Fruit fly (Drosophila melanogaster) whole organism, adult: ENCODE measurements around the gene schlank.
A peak's percentile ranks its signal among the peaks of the same experiment; 100 is the strongest.

ENCODE experiments used
- CG11617 ChIP-seq: fragments of 200-800 bp; sonication (Bioruptor generic); optimal IDR thresholded peaks from 2 replicates; lab custom pipeline; 2017; ENCODE audit warnings: mild to moderate bottlenecking, missing biosample characterization, missing genetic modification reagents, missing genetic modification characterization
- CG12768 ChIP-seq: fragments of 200-800 bp; sonication (Bioruptor generic); optimal IDR thresholded peaks from 2 replicates; lab custom pipeline; 2017; ENCODE audit warnings: missing biosample characterization, missing genetic modification characterization, mild to moderate bottlenecking, moderate library complexity, missing genetic modification reagents
- CG14711 ChIP-seq: fragments of 200-800 bp; sonication (Bioruptor generic); optimal IDR thresholded peaks from 2 replicates; lab custom pipeline; 2018; ENCODE audit warnings: missing biosample characterization, mild to moderate bottlenecking, missing genetic modification characterization, moderate library complexity
- CG1620 ChIP-seq: fragments of 200-800 bp; sonication (Bioruptor generic); optimal IDR thresholded peaks from 2 replicates; lab custom pipeline; 2016; ENCODE audit warnings: missing biosample characterization, missing genetic modification characterization
- CG33017 ChIP-seq: fragments of 200-800 bp; sonication (Bioruptor generic); optimal IDR thresholded peaks from 2 replicates; lab custom pipeline; 2018; ENCODE audit warnings: missing biosample characterization, mild to moderate bottlenecking, missing genetic modification characterization, moderate library complexity
- CG5204 ChIP-seq: fragments of 200-800 bp; sonication (Bioruptor generic); optimal IDR thresholded peaks from 2 replicates; lab custom pipeline; 2016; ENCODE audit warnings: missing biosample characterization, missing genetic modification characterization
- CG7045 ChIP-seq: fragments of 200-800 bp; sonication (Bioruptor generic); optimal IDR thresholded peaks from 2 replicates; lab custom pipeline; 2017; ENCODE audit warnings: missing biosample characterization, mild to moderate bottlenecking, missing genetic modification characterization
- CG7101 ChIP-seq: fragments of 200-800 bp; sonication (Bioruptor generic); optimal IDR thresholded peaks from 2 replicates; lab custom pipeline; 2018; ENCODE audit warnings: missing biosample characterization, mild to moderate bottlenecking, missing genetic modification characterization, moderate library complexity
- Clk ChIP-seq: fragments of 200-800 bp; sonication (Bioruptor generic); optimal IDR thresholded peaks from 2 replicates; lab custom pipeline; 2017; ENCODE audit warnings: missing biosample characterization, missing genetic modification characterization
- Crg-1 ChIP-seq: fragments of 200-800 bp; sonication (Bioruptor generic); optimal IDR thresholded peaks from 2 replicates; lab custom pipeline; 2016; ENCODE audit warnings: missing biosample characterization, missing genetic modification characterization
- Hr96 ChIP-seq: fragments of 200-800 bp; sonication (Bioruptor generic); optimal IDR thresholded peaks from 2 replicates; lab custom pipeline; 2016; ENCODE audit warnings: missing biosample characterization, missing genetic modification characterization
- Mnt ChIP-seq: fragments of 200-800 bp; sonication (Bioruptor generic); optimal IDR thresholded peaks from 2 replicates; lab custom pipeline; 2016; ENCODE audit warnings: missing biosample characterization, mild to moderate bottlenecking, missing genetic modification characterization
- bab1 ChIP-seq: fragments of 200-800 bp; sonication (Bioruptor generic); optimal IDR thresholded peaks from 3 replicates; lab custom pipeline; 2019; ENCODE audit warnings: missing biosample characterization, mild to moderate bottlenecking, missing genetic modification characterization, moderate library complexity
- cic ChIP-seq: fragments of 200-800 bp; sonication (Bioruptor generic); optimal IDR thresholded peaks from 2 replicates; lab custom pipeline; 2017; ENCODE audit warnings: missing biosample characterization, mild to moderate bottlenecking, missing genetic modification characterization, moderate library complexity
- cnc ChIP-seq, 2 experiments: fragments of >200 bp; optimal IDR thresholded peaks; 2 replicates each; lab custom pipeline; 2017
- kay ChIP-seq: fragments of 200-800 bp; sonication (Bioruptor generic); peaks from one replicate; lab custom pipeline; 2016; ENCODE audit warnings: missing biosample characterization, missing genetic modification characterization, borderline replicate concordance
- ovo ChIP-seq: fragments of 200-800 bp; sonication (Bioruptor generic); optimal IDR thresholded peaks from 2 replicates; lab custom pipeline; 2016; ENCODE audit warnings: missing biosample characterization, missing genetic modification characterization
- pad ChIP-seq: fragments of 200-800 bp; sonication (Bioruptor generic); optimal IDR thresholded peaks from 3 replicates; lab custom pipeline; 2017; ENCODE audit warnings: missing biosample characterization, missing genetic modification characterization, mild to moderate bottlenecking, moderate library complexity, missing genetic modification reagents
- tj ChIP-seq: fragments of 200-800 bp; sonication (Bioruptor generic); optimal IDR thresholded peaks from 3 replicates; lab custom pipeline; 2017; ENCODE audit warnings: missing biosample characterization, mild to moderate bottlenecking, missing genetic modification characterization, moderate library complexity
- toe ChIP-seq: fragments of 200-800 bp; sonication (Bioruptor generic); optimal IDR thresholded peaks from 2 replicates; lab custom pipeline; 2016; ENCODE audit warnings: missing biosample characterization, missing genetic modification characterization

The schlank gene

DNA sequence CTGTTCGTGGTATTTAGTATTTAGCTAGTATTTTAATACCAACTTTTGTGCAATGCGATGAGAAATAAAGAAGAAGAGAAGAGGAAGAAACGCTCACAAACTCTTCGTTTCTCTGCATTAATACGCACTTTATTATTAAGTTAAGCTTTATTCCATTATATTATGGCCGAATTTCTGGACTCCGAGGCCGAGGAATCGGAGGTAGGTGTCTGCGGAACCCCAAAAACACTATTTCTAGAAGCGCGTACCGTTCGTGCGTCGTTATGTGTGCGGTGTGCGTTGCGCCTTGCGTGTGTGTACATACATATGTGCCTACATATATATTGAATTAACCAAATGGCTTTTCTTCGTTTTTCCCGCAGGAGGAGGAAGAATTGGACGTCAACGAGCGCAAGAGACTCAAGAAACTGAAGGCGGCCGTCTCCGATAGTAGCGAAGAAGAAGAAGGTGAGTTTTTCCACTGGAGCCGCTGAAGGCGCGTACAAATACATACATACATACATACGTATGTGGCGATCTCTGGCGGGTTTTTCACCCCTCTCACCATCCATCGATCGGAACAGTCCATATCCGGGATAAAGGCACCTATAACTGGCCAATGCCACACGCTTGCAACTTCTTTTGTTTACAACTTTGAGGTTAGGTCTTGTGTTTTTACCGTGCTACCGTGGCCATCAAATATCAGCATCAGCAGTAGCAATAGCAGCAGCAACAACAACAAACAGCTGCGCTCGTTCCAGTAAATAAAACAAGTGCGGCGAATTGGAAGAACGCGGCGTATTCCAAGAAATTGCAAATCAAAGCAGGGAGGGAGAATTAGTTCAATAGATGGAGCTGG is 936 bp upstream of the schlank start, which contains the start of gene Spt6:
TSS of gene Spt6 (plus strand) at position 53 of the 838 bp plus-strand sequence.
- TF ChIP-seq CG7045 (no peak), tj (GFP tag; lab: Kevin White, UChicago) (peak; percentile 87)

DNA sequence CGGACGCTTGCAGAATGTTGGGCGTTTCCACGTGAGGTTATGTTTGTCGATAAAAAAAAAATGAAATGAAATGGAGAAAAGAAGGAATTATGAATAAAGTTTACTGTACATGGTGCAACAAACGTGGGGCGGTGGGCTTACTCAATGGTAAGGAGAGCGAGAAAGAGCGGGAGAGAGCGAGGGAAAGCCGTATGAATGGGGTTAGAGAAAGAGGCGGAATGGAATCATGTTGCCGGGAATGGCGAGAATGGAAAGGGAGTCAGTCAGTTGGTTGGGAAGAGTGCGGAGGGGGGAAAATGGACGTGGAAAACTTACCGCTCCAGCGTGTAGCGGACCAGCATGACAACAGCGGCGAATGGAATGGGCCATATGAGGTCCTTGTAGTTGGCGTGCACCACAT is 936 bp downstream of the schlank start:
- TF ChIP-seq CG5204 (GFP tag; lab: Kevin White, UChicago) (no peak), pad (GFP tag; lab: Kevin White, UChicago) (peak; percentile 60), CG7101 (tag; lab: Kevin White, UChicago) (no peak)

- TF ChIP-seq Crg-1 (GFP tag; lab: Kevin White, UChicago) (peak; percentile 84), Clk (peak; percentile 48), cnc (optimal IDR thresholded peaks at IDR 0.05; lab: Kevin White, UChicago) (no peak), CG12768 (GFP tag; lab: Kevin White, UChicago) (peak; percentile 41), CG7045 (peak; percentile 69), cic (GFP tag; lab: Kevin White, UChicago) (no peak), ovo (GFP tag; lab: Kevin White, UChicago) (peak; percentile 56), toe (GFP tag; lab: Kevin White, UChicago) (peak; percentile 45), tj (GFP tag; lab: Kevin White, UChicago) (peak; percentile 72), Mnt (GFP tag; lab: Kevin White, UChicago) (peak; percentile 78), Hr96 (GFP tag; lab: Kevin White, UChicago) (no peak), CG5204 (GFP tag; lab: Kevin White, UChicago) (peak; percentile 60), CG11617 (GFP tag; lab: Kevin White, UChicago) (peak; percentile 93), CG1620 (GFP tag; lab: Kevin White, UChicago) (peak; percentile 86), CG33017 (tag; lab: Kevin White, UChicago) (peak; percentile 68), bab1 (GFP tag; lab: Kevin White, UChicago) (peak; percentile 95), pad (GFP tag; lab: Kevin White, UChicago) (peak; percentile 62), CG14711 (peak; percentile 79), CG7101 (tag; lab: Kevin White, UChicago) (peak; percentile 86), kay (no peak)
These were observed 1.6 kb downstream of the schlank start for dm6 chrX:6265456-6265877.

- peak; percentile 50 for TF ChIP-seq tj (GFP tag; lab: Kevin White, UChicago)
- TF ChIP-seq cic (GFP tag; lab: Kevin White, UChicago) = peak; percentile 12
- TF ChIP-seq CG12768 (GFP tag; lab: Kevin White, UChicago) = no peak
These were observed 2.6 kb downstream of the schlank start for dm6 chrX:6264456-6264855.

- TF ChIP-seq Clk (no peak), CG7045 (no peak), Crg-1 (GFP tag; lab: Kevin White, UChicago) (no peak), bab1 (GFP tag; lab: Kevin White, UChicago) (peak; percentile 12), CG7101 (tag; lab: Kevin White, UChicago) (no peak), toe (GFP tag; lab: Kevin White, UChicago) (no peak), CG12768 (GFP tag; lab: Kevin White, UChicago) (no peak)
These were observed 3.4 kb downstream of the schlank start for dm6 chrX:6263614-6264130.

dm6 chrX:6260900-6261299 is 6.1 kb downstream of the schlank start, which contains the start of gene Josd:
Josd (plus strand) TSS chrX:6261169.
- TF ChIP-seq CG7101 (tag; lab: Kevin White, UChicago) (no peak), Mnt (GFP tag; lab: Kevin White, UChicago) (peak; percentile 24), bab1 (GFP tag; lab: Kevin White, UChicago) (peak; percentile 48), Crg-1 (GFP tag; lab: Kevin White, UChicago) (no peak), toe (GFP tag; lab: Kevin White, UChicago) (peak; percentile 16), CG5204 (GFP tag; lab: Kevin White, UChicago) (no peak), CG1620 (GFP tag; lab: Kevin White, UChicago) (peak; percentile 7), CG33017 (tag; lab: Kevin White, UChicago) (no peak), ovo (GFP tag; lab: Kevin White, UChicago) (no peak)

DNA sequence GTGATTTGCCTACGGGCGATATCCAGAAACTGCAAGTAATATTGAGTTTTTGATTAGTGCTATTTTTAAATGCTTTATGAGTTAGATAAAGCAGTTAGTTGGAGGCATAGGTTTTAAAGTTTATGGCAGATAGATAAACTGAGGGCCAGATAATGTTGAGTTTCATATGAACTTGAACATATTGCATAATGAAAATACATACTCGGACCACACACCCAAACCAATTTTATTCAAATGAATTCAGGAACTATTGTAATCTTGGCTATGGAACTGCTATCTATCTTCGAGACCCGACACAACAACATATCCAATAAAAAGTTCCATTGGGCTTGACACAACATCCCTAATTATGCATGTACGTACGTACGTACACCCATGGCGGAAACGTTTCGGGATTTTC is 7.3 kb downstream of the schlank start:
- TF ChIP-seq CG7101 (tag; lab: Kevin White, UChicago) (no peak), Hr96 (GFP tag; lab: Kevin White, UChicago) (no peak), pad (GFP tag; lab: Kevin White, UChicago) (no peak), ovo (GFP tag; lab: Kevin White, UChicago) (no peak), CG11617 (GFP tag; lab: Kevin White, UChicago) (no peak), tj (GFP tag; lab: Kevin White, UChicago) (no peak), Crg-1 (GFP tag; lab: Kevin White, UChicago) (no peak), bab1 (GFP tag; lab: Kevin White, UChicago) (no peak), Clk (no peak), cic (GFP tag; lab: Kevin White, UChicago) (no peak), CG12768 (GFP tag; lab: Kevin White, UChicago) (no peak), CG33017 (tag; lab: Kevin White, UChicago) (no peak), CG5204 (GFP tag; lab: Kevin White, UChicago) (no peak), cnc (optimal IDR thresholded peaks at IDR 0.05; lab: Kevin White, UChicago) (no peak)
